Worm (Caenorhabditis elegans): ENCODE data around the gene R08D7.7.

The R08D7.7 gene

ce11 chrIII:8981847-8982479 lies 7.9 kb upstream of the R08D7.7 start, which contains the start of gene pde-2 (continued):
- TF ChIP-seq pqm-1 (tag; optimal IDR thresholded peaks at IDR 0.05) (no peak), fkh-10 (GFP tag; optimal IDR thresholded peaks at IDR 0.05) (peak; percentile 63), unc-62 (GFP tag; optimal IDR thresholded peaks at IDR 0.05) (no peak), jun-1 (tag; optimal IDR thresholded peaks at IDR 0.05) (no peak)

DNA sequence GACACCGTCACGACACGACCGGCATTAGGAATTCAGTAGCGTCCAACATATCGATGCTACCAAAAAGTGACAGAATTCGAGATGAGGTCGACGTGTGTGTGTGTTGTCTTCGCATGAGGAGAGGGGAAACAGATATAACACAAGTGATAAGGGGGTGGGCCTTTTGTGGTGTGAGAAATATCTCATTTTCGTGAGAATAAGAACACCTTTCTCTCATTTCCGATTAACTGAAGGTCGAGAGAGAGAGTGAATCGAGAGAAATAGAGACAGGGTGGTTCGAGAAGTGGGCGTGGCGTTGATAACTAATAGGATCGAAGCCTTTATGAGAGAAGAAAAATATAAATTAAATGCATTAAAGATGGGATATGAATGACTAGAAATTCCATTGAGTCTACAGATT lies 6.7 kb upstream of the R08D7.7 start:
- TF ChIP-seq pag-3 (tag; optimal IDR thresholded peaks at IDR 0.05; ENCODE audit: borderline replicate concordance, insufficient read depth) (no peak), nhr-71 (tag; optimal IDR thresholded peaks at IDR 0.05) (peak; percentile 29), nhr-76 (tag; optimal IDR thresholded peaks at IDR 0.05) (no peak), lin-13 (GFP tag; optimal IDR thresholded peaks at IDR 0.05) (no peak), elt-3 (tag; optimal IDR thresholded peaks at IDR 0.05) (peak in 3 of 6 experiments; percentile 38 to 69 (median 51)), fkh-10 (GFP tag; optimal IDR thresholded peaks at IDR 0.05) (no peak), blmp-1 (tag; optimal IDR thresholded peaks at IDR 0.05) (peak; percentile 83), zip-4 (GFP tag; optimal IDR thresholded peaks at IDR 0.05) (no peak), dsc-1 (tag; optimal IDR thresholded peaks at IDR 0.05) (peak; percentile 34), lin-14 (GFP tag; optimal IDR thresholded peaks at IDR 0.05) (peak; percentile 59), xbp-1 (tag; optimal IDR thresholded peaks at IDR 0.05) (no peak), tbx-2 (tag; optimal IDR thresholded peaks at IDR 0.05) (no peak), snu-23 (GFP tag; optimal IDR thresholded peaks at IDR 0.05) (peak; percentile 33), unc-86 (tag; optimal IDR thresholded peaks at IDR 0.05) (peak; percentile 52), unc-130 (tag; optimal IDR thresholded peaks at IDR 0.05) (no peak)

DNA sequence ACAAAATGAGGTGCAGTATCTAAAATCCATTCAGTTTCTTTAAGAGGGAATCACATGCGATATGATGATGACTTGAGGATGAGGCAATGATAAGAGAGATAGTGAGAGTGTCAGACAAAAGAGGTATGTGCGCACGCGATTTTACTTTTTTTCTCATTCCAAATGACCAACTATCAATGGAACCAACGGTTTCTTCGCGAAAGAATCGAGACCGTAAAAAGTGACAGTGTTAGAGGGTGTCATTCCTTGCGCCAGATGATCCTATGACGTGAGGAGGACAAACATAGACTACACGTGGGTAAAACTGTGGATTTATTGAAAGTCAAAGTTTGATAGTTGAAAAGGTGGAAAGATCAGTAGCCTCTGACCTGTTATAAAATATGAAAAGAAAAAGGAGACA lies 6.0 kb upstream of the R08D7.7 start:
- TF ChIP-seq fkh-4 (tag; optimal IDR thresholded peaks at IDR 0.05; ENCODE audit: borderline replicate concordance), result no peak
- TF ChIP-seq nhr-237 (tag; optimal IDR thresholded peaks at IDR 0.05), result no peak
- TF ChIP-seq alr-1 (tag; optimal IDR thresholded peaks at IDR 0.05; ENCODE audit: borderline replicate concordance), result no peak
- no peak for TF ChIP-seq zag-1 (tag; optimal IDR thresholded peaks at IDR 0.05)
- TF ChIP-seq efl-1 (optimal IDR thresholded peaks at IDR 0.05), result no peak
- peak in 1 of 2 experiments; percentile 91 for TF ChIP-seq efl-1 (GFP tag; optimal IDR thresholded peaks at IDR 0.05 in 1 of 2)
- no peak for TF ChIP-seq ceh-8 (GFP tag; optimal IDR thresholded peaks at IDR 0.05)
- no peak for TF ChIP-seq mab-9 (GFP tag; IDR thresholded peaks at IDR 0.05)
- no peak for TF ChIP-seq mef-2 (tag; optimal IDR thresholded peaks at IDR 0.05)
- no peak for TF ChIP-seq aha-1 (tag; optimal IDR thresholded peaks at IDR 0.05)
- no peak for TF ChIP-seq C34B4.2 (tag; optimal IDR thresholded peaks at IDR 0.05)
- TF ChIP-seq zip-4 (GFP tag; optimal IDR thresholded peaks at IDR 0.05), result no peak
- TF ChIP-seq pax-3 (tag; optimal IDR thresholded peaks at IDR 0.05), result no peak
- TF ChIP-seq grh-1 (GFP tag; IDR thresholded peaks at IDR 0.05), result no peak
- TF ChIP-seq dsc-1 (tag; optimal IDR thresholded peaks at IDR 0.05), result no peak
- TF ChIP-seq snu-23 (GFP tag; optimal IDR thresholded peaks at IDR 0.05), result peak; percentile 35
- peak; percentile 5 for TF ChIP-seq jun-1 (tag; optimal IDR thresholded peaks at IDR 0.05)
- TF ChIP-seq lin-14 (GFP tag; optimal IDR thresholded peaks at IDR 0.05), result peak; percentile 58
- no peak for TF ChIP-seq F16B12.6 (tag; optimal IDR thresholded peaks at IDR 0.05)
- no peak for TF ChIP-seq C04F5.9 (tag; optimal IDR thresholded peaks at IDR 0.05)
- peak in 1 of 2 experiments; percentile 46 for TF ChIP-seq lsy-2 (tag; optimal IDR thresholded peaks at IDR 0.05)
- TF ChIP-seq hlh-17 (GFP tag; optimal IDR thresholded peaks at IDR 0.05; ENCODE audit: borderline replicate concordance), result no peak
- TF ChIP-seq mep-1 (tag; optimal IDR thresholded peaks at IDR 0.05), result peak; percentile 25
- no peak for TF ChIP-seq rnt-1 (tag; optimal IDR thresholded peaks at IDR 0.05)
- TF ChIP-seq Y116A8C.19 (tag; optimal IDR thresholded peaks at IDR 0.05; ENCODE audit: borderline replicate concordance), result no peak
- TF ChIP-seq blmp-1 (tag; optimal IDR thresholded peaks at IDR 0.05), result peak; percentile 97
- TF ChIP-seq nhr-19 (GFP tag; conservative IDR thresholded peaks at IDR 0.05), result peak; percentile 36; the same call in 1 of the 2 replicates
- TF ChIP-seq egl-13 (tag; optimal IDR thresholded peaks at IDR 0.05), result no peak
- no peak for TF ChIP-seq nhr-84 (tag; optimal IDR thresholded peaks at IDR 0.05)
- no peak for TF ChIP-seq ceh-82 (tag; optimal IDR thresholded peaks at IDR 0.05)
- TF ChIP-seq nhr-76 (tag; optimal IDR thresholded peaks at IDR 0.05), result no peak
- TF ChIP-seq hpl-2 (GFP tag; optimal IDR thresholded peaks at IDR 0.05), result no peak
- TF ChIP-seq unc-30 (tag; optimal IDR thresholded peaks at IDR 0.05), result no peak
- TF ChIP-seq aly-2 (tag; optimal IDR thresholded peaks at IDR 0.05), result no peak
- no peak for TF ChIP-seq ceh-88 (GFP tag; IDR thresholded peaks at IDR 0.05)
- TF ChIP-seq sox-4 (tag; optimal IDR thresholded peaks at IDR 0.05), result no peak
- no peak for TF ChIP-seq pag-3 (tag; optimal IDR thresholded peaks at IDR 0.05; ENCODE audit: borderline replicate concordance, insufficient read depth)
- peak; percentile 1 for TF ChIP-seq C16A3.4 (tag; optimal IDR thresholded peaks at IDR 0.05)
